Worm (Caenorhabditis elegans): ENCODE measurements around the gene cpg-23.

Gene cpg-23

DNA sequence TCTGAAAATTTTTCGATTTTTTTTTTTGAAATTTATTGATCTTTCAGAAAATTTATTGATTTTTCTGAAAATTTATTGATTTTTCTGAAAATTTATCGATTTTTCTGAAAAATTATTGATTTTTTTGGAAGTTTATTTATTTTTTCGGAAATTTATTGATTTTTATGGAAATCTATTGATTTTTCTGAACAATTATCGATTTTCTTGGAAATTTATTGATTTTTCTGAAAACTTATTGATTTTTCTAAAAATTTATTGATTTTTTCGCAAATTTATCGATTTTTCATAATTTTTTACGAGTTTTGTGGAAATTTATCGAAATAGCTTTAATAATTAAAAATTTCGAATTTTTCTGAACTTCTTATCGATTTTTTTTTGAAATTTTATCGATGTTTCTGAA lies 33.5 kb upstream of the cpg-23 start:
- TF ChIP-seq ets-5 (GFP tag; IDR thresholded peaks at IDR 0.05) = no peak
- TF ChIP-seq zip-4 (GFP tag; optimal IDR thresholded peaks at IDR 0.05) = no peak
- TF ChIP-seq mab-9 (GFP tag; IDR thresholded peaks at IDR 0.05) = no peak
- TF ChIP-seq skn-1 (tag; optimal IDR thresholded peaks at IDR 0.05) = no peak

DNA sequence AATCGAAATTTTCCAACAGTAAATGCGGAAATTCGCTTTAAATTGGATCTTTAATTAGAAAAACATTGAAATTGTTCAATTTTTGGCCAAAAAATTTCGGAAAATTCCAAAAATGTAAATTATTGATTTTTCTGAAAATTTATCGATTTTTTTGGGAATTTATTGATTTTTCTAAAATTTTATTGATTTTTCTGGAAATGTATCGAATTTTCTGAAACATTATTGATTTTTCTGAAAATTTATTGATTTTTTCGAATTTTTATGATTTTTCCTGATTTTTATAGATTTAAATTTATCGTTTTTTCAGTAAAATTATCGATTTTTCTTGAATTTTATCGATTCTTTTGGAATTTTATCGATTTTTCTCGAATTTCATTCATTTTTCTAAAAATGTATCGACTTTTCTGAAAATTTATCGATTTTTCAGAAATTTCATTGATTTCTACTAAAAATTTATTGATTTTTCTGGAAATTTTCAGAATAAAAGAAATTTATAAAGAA lies 23.7 kb upstream of the cpg-23 start:
- TF ChIP-seq unc-130 (tag; optimal IDR thresholded peaks at IDR 0.05) (no peak), isw-1 (GFP tag; IDR thresholded peaks at IDR 0.05) (no peak), nhr-47 (tag; optimal IDR thresholded peaks at IDR 0.05) (no peak), vab-15 (tag; optimal IDR thresholded peaks at IDR 0.05) (no peak), lin-35 (GFP tag; optimal IDR thresholded peaks at IDR 0.05) (no peak), ces-1 (GFP tag; optimal IDR thresholded peaks at IDR 0.05) (no peak), nhr-28 (tag; optimal IDR thresholded peaks at IDR 0.05) (no peak), F16B12.6 (tag; optimal IDR thresholded peaks at IDR 0.05) (no peak), ceh-8 (GFP tag; optimal IDR thresholded peaks at IDR 0.05) (no peak), fos-1 (tag; optimal IDR thresholded peaks at IDR 0.05) (no peak), nhr-19 (GFP tag; conservative IDR thresholded peaks at IDR 0.05) (no peak)

DNA sequence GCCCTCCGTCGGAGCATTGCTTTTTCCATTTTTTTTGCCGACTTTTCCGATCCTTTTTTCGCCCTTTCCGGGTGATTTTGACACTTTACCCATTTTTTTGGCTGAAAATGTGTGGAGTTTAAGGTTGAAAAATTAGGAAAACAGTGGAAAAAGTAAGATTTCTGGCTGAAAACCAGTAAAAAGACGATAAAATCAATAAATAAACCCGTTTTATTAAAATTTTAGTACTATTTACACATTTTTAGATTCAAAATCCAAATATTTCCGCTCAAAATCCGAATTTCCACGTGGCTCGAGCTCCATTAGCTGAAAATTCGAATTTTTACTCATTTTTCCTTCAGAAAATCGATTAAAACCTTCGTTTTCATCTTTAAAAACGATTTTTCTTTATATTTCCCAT lies 22.3 kb upstream of the cpg-23 start, which contains the start of gene pro-3:
Gene pro-3, minus strand, starts transcription at position 101 of the 400 bp plus-strand sequence.
- TF ChIP-seq nhr-28 (tag; optimal IDR thresholded peaks at IDR 0.05) (no peak), ceh-8 (GFP tag; optimal IDR thresholded peaks at IDR 0.05) (no peak), mef-2 (tag; optimal IDR thresholded peaks at IDR 0.05) (no peak), efl-1 (optimal IDR thresholded peaks at IDR 0.05) (no peak), efl-1 (GFP tag; optimal IDR thresholded peaks at IDR 0.05 in 1 of 2) (no peak), zip-4 (GFP tag; optimal IDR thresholded peaks at IDR 0.05) (no peak), aha-1 (tag; optimal IDR thresholded peaks at IDR 0.05) (no peak), nhr-76 (tag; optimal IDR thresholded peaks at IDR 0.05) (no peak), pqm-1 (tag; optimal IDR thresholded peaks at IDR 0.05) (no peak), C16A3.4 (tag; optimal IDR thresholded peaks at IDR 0.05) (no peak), fkh-10 (GFP tag; optimal IDR thresholded peaks at IDR 0.05) (no peak), unc-98 (GFP tag; IDR thresholded peaks at IDR 0.05) (no peak), skn-1 (tag; optimal IDR thresholded peaks at IDR 0.05) (no peak), grh-1 (GFP tag; IDR thresholded peaks at IDR 0.05) (no peak), lsy-2 (tag; optimal IDR thresholded peaks at IDR 0.05) (no peak), nhr-71 (tag; optimal IDR thresholded peaks at IDR 0.05) (no peak), fkh-8 (tag; optimal IDR thresholded peaks at IDR 0.05) (no peak), F16B12.6 (tag; optimal IDR thresholded peaks at IDR 0.05) (no peak), lin-13 (GFP tag; optimal IDR thresholded peaks at IDR 0.05) (no peak), nhr-84 (tag; optimal IDR thresholded peaks at IDR 0.05) (no peak), lir-3 (tag; optimal IDR thresholded peaks at IDR 0.05; ENCODE audit: poor library complexity) (no peak)

DNA sequence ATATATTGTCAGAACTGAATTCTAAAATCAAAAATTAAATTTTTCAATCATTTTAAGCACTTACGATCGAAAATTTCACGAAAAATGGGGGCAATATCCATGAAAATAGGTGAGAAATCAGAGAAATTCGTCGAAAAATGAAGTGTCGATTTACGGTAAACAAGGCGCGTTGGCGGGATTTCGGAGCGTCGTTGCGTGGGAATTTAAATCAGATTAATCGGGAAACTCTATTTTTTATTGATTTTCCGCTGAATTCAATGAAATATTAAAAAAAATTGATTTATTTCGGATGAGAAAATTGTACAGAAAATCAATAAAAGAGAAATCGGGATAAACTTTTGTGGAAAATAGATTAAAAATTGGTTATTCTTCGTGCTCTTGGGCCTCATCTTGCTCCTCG lies 21.3 kb upstream of the cpg-23 start, which contains the start of gene Y39B6A.13:
Gene Y39B6A.13, minus strand, starts transcription at position 166 of the 400 bp plus-strand sequence.
- TF ChIP-seq lsy-2 (tag; optimal IDR thresholded peaks at IDR 0.05) (peak; percentile 52 to 58), unc-62 (GFP tag; optimal IDR thresholded peaks at IDR 0.05) (no peak), ama-1 (optimal IDR thresholded peaks at IDR 0.05) (no peak), fkh-4 (tag; optimal IDR thresholded peaks at IDR 0.05; ENCODE audit: borderline replicate concordance) (no peak), efl-3 (GFP tag; optimal IDR thresholded peaks at IDR 0.05) (no peak), aly-2 (tag; optimal IDR thresholded peaks at IDR 0.05) (no peak), lin-35 (GFP tag; optimal IDR thresholded peaks at IDR 0.05) (peak; percentile 77 to 88), hlh-4 (tag; optimal IDR thresholded peaks at IDR 0.05) (no peak), C16A3.4 (tag; optimal IDR thresholded peaks at IDR 0.05) (peak; percentile 41), ztf-11 (tag; optimal IDR thresholded peaks at IDR 0.05) (no peak), lin-13 (GFP tag; optimal IDR thresholded peaks at IDR 0.05) (no peak), dpl-1 (GFP tag; optimal IDR thresholded peaks at IDR 0.05) (peak; percentile 78 to 89 (median 88)), nhr-85 (tag) (peak; percentile 33), alr-1 (tag; optimal IDR thresholded peaks at IDR 0.05; ENCODE audit: borderline replicate concordance) (no peak), dsc-1 (tag; optimal IDR thresholded peaks at IDR 0.05) (no peak), ztf-4 (tag; optimal IDR thresholded peaks at IDR 0.05) (no peak), hlh-17 (GFP tag; optimal IDR thresholded peaks at IDR 0.05; ENCODE audit: borderline replicate concordance) (no peak), swsn-7 (tag; optimal IDR thresholded peaks at IDR 0.05) (peak; percentile 48), rnt-1 (tag; optimal IDR thresholded peaks at IDR 0.05) (peak; percentile 42), lin-14 (GFP tag; optimal IDR thresholded peaks at IDR 0.05) (no peak), unc-86 (tag; optimal IDR thresholded peaks at IDR 0.05) (peak; percentile 12), vab-15 (tag; optimal IDR thresholded peaks at IDR 0.05) (no peak), fkh-10 (GFP tag; optimal IDR thresholded peaks at IDR 0.05) (no peak), mab-9 (GFP tag; IDR thresholded peaks at IDR 0.05) (no peak), F16B12.6 (tag; optimal IDR thresholded peaks at IDR 0.05) (peak; percentile 8)

Measured in whole organism, L1 larva.